Fruit fly (Drosophila melanogaster) whole organism, embryonic: Measurements from ENCODE around the gene Cpr30B.

Source experiments
- Abd-B ChIP-seq: fragments of 200-800 bp; sonication (Bioruptor generic); optimal IDR thresholded peaks from 2 replicates; lab custom pipeline; 2018; ENCODE audit warnings: missing biosample characterization, mild to moderate bottlenecking, missing genetic modification characterization, moderate library complexity
- Asciz ChIP-seq: fragments of 200-800 bp; sonication (Bioruptor generic); optimal IDR thresholded peaks from 2 replicates; lab custom pipeline; 2017; ENCODE audit warnings: missing biosample characterization, mild to moderate bottlenecking, missing genetic modification characterization, missing genetic modification reagents
- Atf-2 ChIP-seq: fragments of 200-800 bp; sonication (Bioruptor generic); optimal IDR thresholded peaks from 2 replicates; lab custom pipeline; 2016; ENCODE audit warnings: missing biosample characterization, missing genetic modification characterization
- CG10543 ChIP-seq: fragments of 200-800 bp; sonication (Bioruptor generic); optimal IDR thresholded peaks from 3 replicates; lab custom pipeline; 2017; ENCODE audit warnings: missing biosample characterization, mild to moderate bottlenecking, missing genetic modification characterization, moderate library complexity
- CG12219 ChIP-seq: fragments of 200-800 bp; sonication (Bioruptor generic); optimal IDR thresholded peaks from 3 replicates; lab custom pipeline; 2018; ENCODE audit warnings: missing biosample characterization, mild to moderate bottlenecking, missing genetic modification characterization
- CG14965 ChIP-seq: fragments of 200-800 bp; sonication (Bioruptor generic); optimal IDR thresholded peaks from 2 replicates; lab custom pipeline; 2016; ENCODE audit warnings: missing biosample characterization, missing genetic modification characterization, borderline replicate concordance
- CG2199 ChIP-seq: fragments of 200-800 bp; sonication (Bioruptor generic); IDR thresholded peaks from 3 replicates; pipeline ENCODE4 v1.3.6; 2022; ENCODE audit warnings: missing biosample characterization, missing genetic modification characterization
- CG34224 ChIP-seq: fragments of 200-800 bp; sonication (Bioruptor generic); IDR thresholded peaks from 3 replicates; pipeline ENCODE4 v1.3.6; 2022; ENCODE audit warnings: missing biosample characterization, missing genetic modification characterization; ENCODE audit not compliant: partially characterized antibody
- CG4617 ChIP-seq: fragments of 200-800 bp; sonication (Bioruptor generic); optimal IDR thresholded peaks from 3 replicates; lab custom pipeline; 2016; ENCODE audit warnings: missing biosample characterization, missing genetic modification characterization, borderline replicate concordance
- CG6175 ChIP-seq: fragments of 200-800 bp; sonication (Bioruptor generic); IDR thresholded peaks from 3 replicates; pipeline ENCODE4 v1.3.6; 2022; ENCODE audit warnings: missing biosample characterization, missing genetic modification characterization
- CG6689 ChIP-seq: fragments of 200-800 bp; sonication (Bioruptor generic); IDR thresholded peaks from 2 replicates; pipeline ENCODE4 v1.3.6; 2022; ENCODE audit warnings: missing biosample characterization, missing genetic modification characterization
- CG6813 ChIP-seq: fragments of 200-800 bp; sonication (Bioruptor generic); optimal IDR thresholded peaks from 2 replicates; lab custom pipeline; 2017; ENCODE audit warnings: missing biosample characterization, missing genetic modification characterization, mild to moderate bottlenecking, moderate library complexity, missing genetic modification reagents
- CG7839 ChIP-seq: fragments of 200-800 bp; sonication (Bioruptor generic); optimal IDR thresholded peaks from 3 replicates; lab custom pipeline; 2018; ENCODE audit warnings: missing biosample characterization, mild to moderate bottlenecking, missing genetic modification characterization, moderate library complexity
- CG7928 ChIP-seq: fragments of 200-800 bp; sonication (Bioruptor generic); optimal IDR thresholded peaks from 2 replicates; lab custom pipeline; 2017; ENCODE audit warnings: missing biosample characterization, mild to moderate bottlenecking, missing genetic modification characterization
- CG8089 ChIP-seq: fragments of 200-800 bp; sonication (Bioruptor generic); optimal IDR thresholded peaks from 3 replicates; lab custom pipeline; 2016; ENCODE audit warnings: missing biosample characterization, missing genetic modification characterization
- CG8359 ChIP-seq: fragments of 200-800 bp; sonication (Bioruptor generic); optimal IDR thresholded peaks from 2 replicates; lab custom pipeline; 2017; ENCODE audit warnings: missing biosample characterization, mild to moderate bottlenecking, missing genetic modification characterization, borderline replicate concordance
- CG8478 ChIP-seq: fragments of >200 bp; optimal IDR thresholded peaks from 2 replicates; lab custom pipeline; 2018
- Camta ChIP-seq: fragments of 200-800 bp; sonication (Bioruptor generic); optimal IDR thresholded peaks from 2 replicates; lab custom pipeline; 2016; ENCODE audit warnings: missing biosample characterization, missing genetic modification characterization
- CoRest ChIP-seq: fragments of 200-800 bp; sonication (Bioruptor generic); optimal IDR thresholded peaks from 3 replicates; lab custom pipeline; 2018; ENCODE audit warnings: missing biosample characterization, mild to moderate bottlenecking, missing genetic modification characterization, moderate library complexity
- D19B ChIP-seq: fragments of 200-800 bp; sonication (Bioruptor generic); optimal IDR thresholded peaks from 2 replicates; lab custom pipeline; 2017; ENCODE audit warnings: missing biosample characterization, mild to moderate bottlenecking, missing genetic modification characterization
- E2f1 ChIP-seq: fragments of 200-800 bp; sonication (Bioruptor generic); IDR thresholded peaks from 2 replicates; pipeline ENCODE4 v1.3.6; 2022; ENCODE audit warnings: missing biosample characterization, missing genetic modification characterization
- Fer2 ChIP-seq: fragments of 200-800 bp; sonication (Bioruptor generic); optimal IDR thresholded peaks from 2 replicates; lab custom pipeline; 2018; ENCODE audit warnings: missing biosample characterization, mild to moderate bottlenecking, missing genetic modification characterization, moderate library complexity
- Jarid2 ChIP-seq: fragments of 200-800 bp; sonication (Bioruptor generic); optimal IDR thresholded peaks from 3 replicates; lab custom pipeline; 2017; ENCODE audit warnings: mild to moderate bottlenecking, missing biosample characterization, missing genetic modification reagents, missing genetic modification characterization
- Med ChIP-seq: fragments of 200-800 bp; sonication (Bioruptor generic); peaks from one replicate; lab custom pipeline; 2016; ENCODE audit warnings: missing biosample characterization, missing genetic modification characterization, mild to moderate bottlenecking, inconsistent platforms, moderate library complexity
- NfI ChIP-seq: fragments of 200-800 bp; sonication (Bioruptor generic); optimal IDR thresholded peaks from 3 replicates; lab custom pipeline; 2018; ENCODE audit warnings: missing biosample characterization, mild to moderate bottlenecking, missing genetic modification characterization, moderate library complexity
- Oaz ChIP-seq: fragments of 200-800 bp; sonication (Bioruptor generic); IDR thresholded peaks from 2 replicates; pipeline ENCODE4 v1.3.6; 2022; ENCODE audit warnings: missing biosample characterization, missing genetic modification characterization
- Rx ChIP-seq: fragments of 200-800 bp; sonication (Bioruptor generic); IDR thresholded peaks from 2 replicates; pipeline ENCODE4 v1.3.6; 2022; ENCODE audit warnings: missing biosample characterization, missing genetic modification characterization
- Usf ChIP-seq: fragments of 200-800 bp; sonication (Bioruptor generic); optimal IDR thresholded peaks from 2 replicates; lab custom pipeline; 2017; ENCODE audit warnings: missing genotype, missing biosample characterization, missing genetic modification characterization
- ap ChIP-seq: fragments of 200-800 bp; sonication (Bioruptor generic); IDR thresholded peaks from 2 replicates; pipeline ENCODE4 v1.3.6; 2022; ENCODE audit warnings: missing biosample characterization, missing genetic modification characterization
- ara ChIP-seq: fragments of 200-800 bp; sonication (Bioruptor generic); IDR thresholded peaks from 2 replicates; pipeline ENCODE4 v1.3.6; 2022; ENCODE audit warnings: missing biosample characterization, missing genetic modification characterization
- bab2 ChIP-seq: fragments of 200-800 bp; sonication (Bioruptor generic); optimal IDR thresholded peaks from 2 replicates; lab custom pipeline; 2016; ENCODE audit warnings: missing biosample characterization, missing genetic modification characterization
- ci ChIP-seq: fragments of 200-800 bp; sonication (Bioruptor generic); IDR thresholded peaks from 3 replicates; pipeline ENCODE4 v1.3.6; 2022; ENCODE audit warnings: missing biosample characterization, missing genetic modification characterization
- dan ChIP-seq: fragments of 200-800 bp; sonication (Bioruptor generic); IDR thresholded peaks from 2 replicates; pipeline ENCODE4 v1.3.6; 2022; ENCODE audit warnings: missing biosample characterization, missing genetic modification characterization
- disco-r ChIP-seq: fragments of 200-800 bp; sonication (Bioruptor generic); optimal IDR thresholded peaks from 2 replicates; lab custom pipeline; 2016; ENCODE audit warnings: missing biosample characterization, missing genetic modification characterization
- ems ChIP-seq: fragments of 200-800 bp; sonication (Bioruptor generic); optimal IDR thresholded peaks from 3 replicates; lab custom pipeline; 2016; ENCODE audit warnings: missing biosample characterization, missing genetic modification characterization
- en ChIP-seq: fragments of 200-800 bp; sonication (Bioruptor generic); optimal IDR thresholded peaks from 2 replicates; lab custom pipeline; 2016; ENCODE audit warnings: missing biosample characterization, missing genetic modification characterization
- fu2 ChIP-seq: fragments of 200-800 bp; sonication (Bioruptor generic); optimal IDR thresholded peaks from 2 replicates; lab custom pipeline; 2016; ENCODE audit warnings: missing biosample characterization, missing genetic modification characterization
- gt ChIP-seq: fragments of 200-800 bp; sonication (Bioruptor generic); IDR thresholded peaks from 2 replicates; pipeline ENCODE4 v1.3.6; 2022; ENCODE audit warnings: missing biosample characterization, missing genetic modification characterization
- insv ChIP-seq, 2 experiments: fragments of 200-800 bp; sonication (Bioruptor generic); optimal IDR thresholded peaks; 3 replicates each; lab custom pipeline; 2016 to 2018; ENCODE audit warnings: missing biosample characterization in 2 of 2, missing genetic modification characterization in 2 of 2
- ken ChIP-seq: fragments of 200-800 bp; sonication (Bioruptor generic); IDR thresholded peaks from 3 replicates; pipeline ENCODE4 v1.3.6; 2022; ENCODE audit warnings: missing biosample characterization, missing genetic modification characterization
- lola ChIP-seq, 3 experiments: fragments of >200 bp in 2 of 3; fragments of 200-800 bp in 1 of 3; sonication (Bioruptor generic) in 1 of 3; optimal IDR thresholded peaks; 2 replicates each; lab custom pipeline; 2017 to 2019; ENCODE audit warnings: missing biosample characterization in 3 of 3, missing genetic modification characterization in 3 of 3, mild to moderate bottlenecking in 1 of 3, moderate library complexity in 1 of 3
- lov ChIP-seq, 2 experiments: fragments of 200-800 bp in 1 of 2; fragments of >200 bp in 1 of 2; sonication (Bioruptor generic) in 1 of 2; IDR thresholded peaks in 1 of 2; optimal IDR thresholded peaks in 1 of 2; 2 replicates in 1 of 2; 3 replicates in 1 of 2; pipeline versions ENCODE4 v1.3.6 to Lab custom; 2017 to 2022; ENCODE audit warnings: missing biosample characterization in 1 of 2, missing genetic modification characterization in 1 of 2
- prd ChIP-seq, 3 experiments: fragments of >200 bp in 2 of 3; fragments of 200-800 bp in 1 of 3; sonication (Bioruptor generic) in 1 of 3; optimal IDR thresholded peaks in 2 of 3; IDR thresholded peaks in 1 of 3; 2 replicates in 2 of 3; 3 replicates in 1 of 3; pipeline versions ENCODE4 v1.3.6 to Lab custom; 2017 to 2022; ENCODE audit warnings: missing biosample characterization in 1 of 3, missing genetic modification characterization in 1 of 3
- run ChIP-seq: fragments of 200-800 bp; sonication (Bioruptor generic); optimal IDR thresholded peaks from 3 replicates; lab custom pipeline; 2018; ENCODE audit warnings: missing biosample characterization, mild to moderate bottlenecking, missing genetic modification characterization
- sc ChIP-seq, 3 experiments: fragments of >200 bp in 2 of 3; fragments of 200-800 bp in 1 of 3; sonication (Bioruptor generic) in 1 of 3; optimal IDR thresholded peaks; 2 replicates in 2 of 3; 3 replicates in 1 of 3; lab custom pipeline; 2017; ENCODE audit warnings: mild to moderate bottlenecking in 1 of 3, missing biosample characterization in 1 of 3, missing genetic modification characterization in 1 of 3, missing genetic modification reagents in 1 of 3
- ssp ChIP-seq: fragments of 200-800 bp; sonication (Bioruptor generic); IDR thresholded peaks from 2 replicates; pipeline ENCODE4 v1.3.6; 2022; ENCODE audit warnings: missing biosample characterization, missing genetic modification characterization
- tna ChIP-seq: fragments of 200-800 bp; sonication (Bioruptor generic); IDR thresholded peaks from 2 replicates; pipeline ENCODE4 v1.3.6; 2022; ENCODE audit warnings: missing biosample characterization, missing genetic modification characterization; ENCODE audit not compliant: partially characterized antibody
- yki ChIP-seq: fragments of >200 bp; optimal IDR thresholded peaks from 3 replicates; lab custom pipeline; 2018

The Cpr30B gene

DNA sequence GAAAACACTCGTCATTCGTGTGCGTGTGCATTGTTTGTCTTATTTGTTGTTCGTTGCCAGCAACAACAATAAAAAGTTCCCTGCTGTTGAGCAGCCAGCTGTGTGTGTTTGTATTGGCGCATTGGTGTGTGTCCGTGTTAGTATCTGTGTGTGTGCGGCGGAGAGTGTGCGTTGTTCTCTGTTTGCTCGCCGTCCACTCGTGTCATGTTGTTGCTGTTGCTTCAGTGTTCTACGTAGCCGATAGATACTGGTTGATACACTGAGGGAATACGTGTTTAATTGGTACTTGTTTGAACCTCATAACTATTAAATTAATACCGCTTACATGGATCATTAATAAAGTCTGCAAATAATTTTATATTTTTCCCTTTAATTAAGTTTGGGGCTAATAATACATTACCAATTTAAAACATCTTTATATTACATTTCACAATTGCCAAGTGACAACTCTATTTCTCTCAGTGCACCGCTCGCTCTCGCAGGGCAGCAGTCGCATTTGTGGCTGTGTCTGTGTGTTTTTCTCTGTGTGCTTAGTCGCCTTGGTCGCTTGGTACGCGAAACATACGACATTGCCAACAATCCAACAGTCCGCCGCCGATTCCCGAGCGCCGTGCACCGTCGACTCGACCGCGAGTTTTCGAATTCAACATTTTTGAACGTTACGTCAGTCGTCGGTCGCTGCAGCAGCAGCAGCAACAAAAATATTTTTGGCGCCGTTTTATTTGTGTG is 25.8 kb downstream of the Cpr30B start, which contains the start of gene brwl (continued):
- TF ChIP-seq CG2199 (GFP tag; lab: Robert Waterston, UW) (peak; percentile 98), Fer2 (peak; percentile 94), dan (peak; percentile 95), yki (lab: Kevin White, UChicago) (peak; percentile 13), sc (optimal IDR thresholded peaks at IDR 0.05; lab: Kevin White, UChicago) (no peak), sc (GFP tag; optimal IDR thresholded peaks at IDR 0.05; lab: Kevin White, UChicago) (peak; percentile 99), tna (GFP tag; lab: Robert Waterston, UW) (no peak), disco-r (GFP tag; lab: Kevin White, UChicago) (peak; percentile 96), ssp (GFP tag; lab: Robert Waterston, UW) (peak; percentile 94), en (GFP tag; lab: Kevin White, UChicago) (peak; percentile 98), Usf (GFP tag; lab: Kevin White, UChicago) (peak; percentile 97), bab2 (GFP tag; lab: Kevin White, UChicago) (peak; percentile 98), fu2 (GFP tag; lab: Kevin White, UChicago) (peak; percentile 96), gt (GFP tag; lab: Robert Waterston, UW) (peak; percentile 95), CG7839 (tag; lab: Kevin White, UChicago) (peak; percentile 99), CG14965 (peak; percentile 84), lov (optimal IDR thresholded peaks at IDR 0.05; lab: Kevin White, UChicago) (no peak), lov (GFP tag; IDR thresholded peaks at IDR 0.05; lab: Robert Waterston, UW) (peak; percentile 95), Atf-2 (GFP tag; lab: Kevin White, UChicago) (peak; percentile 98), CoRest (tag; lab: Kevin White, UChicago) (peak; percentile 99), ara (GFP tag; lab: Robert Waterston, UW) (peak; percentile 98), ci (GFP tag; lab: Robert Waterston, UW) (peak; percentile 98), CG6175 (GFP tag; lab: Robert Waterston, UW) (peak; percentile 94), ken (GFP tag; lab: Robert Waterston, UW) (peak; percentile 96), CG10543 (GFP tag; lab: Kevin White, UChicago) (peak; percentile 99), CG8359 (peak; percentile 94), prd (optimal IDR thresholded peaks at IDR 0.05; lab: Kevin White, UChicago) (no peak), prd (GFP tag; IDR thresholded peaks at IDR 0.05; lab: Robert Waterston, UW) (peak; percentile 99), insv (GFP tag; optimal IDR thresholded peaks at IDR 0.05; lab: Kevin White, UChicago) (peak; percentile 75 to 81), CG34224 (no peak), ems (GFP tag; lab: Kevin White, UChicago) (peak; percentile 98), Camta (GFP tag; lab: Kevin White, UChicago) (peak; percentile 99), CG12219 (GFP tag; lab: Kevin White, UChicago) (peak; percentile 98), Rx (GFP tag; lab: Robert Waterston, UW) (peak; percentile 97), Asciz (GFP tag; lab: Kevin White, UChicago) (peak; percentile 98), ap (GFP tag; lab: Robert Waterston, UW) (peak; percentile 97), CG6813 (GFP tag; lab: Kevin White, UChicago) (peak; percentile 99), Jarid2 (GFP tag; lab: Kevin White, UChicago) (peak; percentile 91), NfI (peak; percentile 98), CG8478 (peak; percentile 93), CG8089 (GFP tag; lab: Kevin White, UChicago) (peak; percentile 96), CG7928 (GFP tag; lab: Kevin White, UChicago) (peak; percentile 83), CG4617 (GFP tag; lab: Kevin White, UChicago) (peak; percentile 98), Abd-B (GFP tag; lab: Kevin White, UChicago) (peak; percentile 98), CG6689 (peak; percentile 98), E2f1 (GFP tag; lab: Robert Waterston, UW) (peak; percentile 98), D19B (peak; percentile 93), Med (peak; percentile 100), lola (GFP tag; optimal IDR thresholded peaks at IDR 0.05; lab: Kevin White, UChicago) (peak in 1 of 3 experiments; percentile 99), Oaz (GFP tag; lab: Robert Waterston, UW) (peak; percentile 96), run (peak; percentile 98)
